Fruit fly (Drosophila melanogaster): ENCODE measurements around the gene CG34324.

Gene CG34324

DNA sequence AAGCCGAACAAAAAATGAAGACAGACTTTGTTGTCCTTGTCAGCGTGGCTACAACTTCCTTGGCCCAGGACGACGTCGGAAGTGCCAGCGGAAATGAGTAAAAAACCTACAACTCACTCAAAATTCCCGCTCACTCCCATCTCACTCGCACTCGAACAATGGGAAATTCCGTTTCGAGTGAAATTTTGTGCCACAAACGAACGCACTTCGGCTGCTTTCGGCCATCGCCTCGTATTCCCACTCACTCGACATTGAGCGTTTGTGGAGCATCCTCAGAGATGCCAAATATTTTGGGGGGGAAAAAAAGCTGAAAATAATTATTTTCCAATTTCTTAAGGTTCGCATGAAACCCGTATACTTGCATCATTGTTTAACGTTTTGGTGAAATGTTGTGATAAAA lies 12.8 kb downstream of the CG34324 start (continued):
- TF ChIP-seq tll (GFP tag; optimal IDR thresholded peaks at IDR 0.05) (no peak), ab (GFP tag; optimal IDR thresholded peaks at IDR 0.05) (no peak), hb (GFP tag; IDR thresholded peaks at IDR 0.05; ENCODE audit: partially characterized antibody) (no peak), sug (tag; optimal IDR thresholded peaks at IDR 0.05) (no peak), Bdp1 (GFP tag; optimal IDR thresholded peaks at IDR 0.05) (no peak), pb (GFP tag; optimal IDR thresholded peaks at IDR 0.05) (no peak), CG16813 (GFP tag; IDR thresholded peaks at IDR 0.05; ENCODE audit: partially characterized antibody) (no peak), Deaf1 (tag; optimal IDR thresholded peaks at IDR 0.05) (peak; percentile 84), CG1024 (GFP tag; IDR thresholded peaks at IDR 0.05) (no peak), Dll (GFP tag; IDR thresholded peaks at IDR 0.05; ENCODE audit: partially characterized antibody) (no peak), Sry-β (GFP tag; optimal IDR thresholded peaks at IDR 0.05) (peak; percentile 50)

DNA sequence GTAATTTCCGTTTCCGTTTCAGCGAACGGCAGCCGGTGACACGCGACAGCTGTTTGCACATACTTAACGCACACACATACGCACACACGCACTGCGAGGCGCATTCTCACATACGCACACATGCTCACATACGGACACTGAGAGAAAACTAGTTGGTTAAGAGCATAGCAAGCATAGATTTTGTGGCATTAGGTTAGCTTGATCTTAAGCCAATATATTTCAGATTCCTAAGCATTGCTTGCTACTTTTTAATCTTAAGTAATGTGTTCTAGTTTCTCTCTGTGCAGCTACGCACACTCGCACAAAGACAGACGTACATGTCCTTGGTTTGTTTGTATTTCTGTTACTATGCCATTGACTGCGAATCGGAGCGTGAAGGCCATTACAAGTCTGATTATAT lies 23.4 kb downstream of the CG34324 start:
- TF ChIP-seq fru (optimal IDR thresholded peaks at IDR 0.05) (no peak), CG2120 (GFP tag; optimal IDR thresholded peaks at IDR 0.05) (peak; percentile 37), Dbx (GFP tag; IDR thresholded peaks at IDR 0.05) (0 out of 3 replicates have a peak, but pooled peaks have one; percentile 11), CG12155 (GFP tag; optimal IDR thresholded peaks at IDR 0.05) (no peak), org-1 (GFP tag; optimal IDR thresholded peaks at IDR 0.05) (peak; percentile 9), CG7839 (tag; optimal IDR thresholded peaks at IDR 0.05) (peak; percentile 36), D (optimal IDR thresholded peaks at IDR 0.05) (no peak), D (GFP tag; optimal IDR thresholded peaks at IDR 0.05) (no peak), hb (GFP tag; IDR thresholded peaks at IDR 0.05; ENCODE audit: partially characterized antibody) (no peak), CG4820 (GFP tag; optimal IDR thresholded peaks at IDR 0.05) (no peak), CG13296 (GFP tag; optimal IDR thresholded peaks at IDR 0.05) (peak; percentile 2), Hmr (GFP tag; optimal IDR thresholded peaks at IDR 0.05) (peak; percentile 44), CG32532 (GFP tag; IDR thresholded peaks at IDR 0.05) (0 out of 2 replicates have a peak, but pooled peaks have one; percentile 13), caup (GFP tag; optimal IDR thresholded peaks at IDR 0.05; ENCODE audit: severe bottlenecking) (peak; percentile 1), dmrt11E (tag; optimal IDR thresholded peaks at IDR 0.05) (no peak), CG30403 (GFP tag; optimal IDR thresholded peaks at IDR 0.05) (peak; percentile 14), slbo (GFP tag; IDR thresholded peaks at IDR 0.05) (peak; percentile 53), CG12769 (tag; optimal IDR thresholded peaks at IDR 0.05) (peak; percentile 35), ci (GFP tag; IDR thresholded peaks at IDR 0.05) (0 out of 3 replicates have a peak, but pooled peaks have one; percentile 13), CG7786 (GFP tag; optimal IDR thresholded peaks at IDR 0.05) (peak; percentile 21), Hsf (GFP tag; optimal IDR thresholded peaks at IDR 0.05) (peak; percentile 4), CG3726 (GFP tag; IDR thresholded peaks at IDR 0.05) (no peak), Antp (GFP tag; optimal IDR thresholded peaks at IDR 0.05) (peak; percentile 30), ken (GFP tag; IDR thresholded peaks at IDR 0.05) (0 out of 3 replicates have a peak, but pooled peaks have one; percentile 16), H2.0 (GFP tag; IDR thresholded peaks at IDR 0.05) (no peak), CG11247 (GFP tag; IDR thresholded peaks at IDR 0.05) (peak; percentile 23; the same call in 1 of the 2 replicates), pfk (GFP tag; optimal IDR thresholded peaks at IDR 0.05) (no peak), CG13424 (tag; optimal IDR thresholded peaks at IDR 0.05) (peak; percentile 19), H15 (GFP tag; IDR thresholded peaks at IDR 0.05) (peak; percentile 27; the same call in 1 of the 3 replicates), dysf (GFP tag; IDR thresholded peaks at IDR 0.05) (0 out of 3 replicates have a peak, but pooled peaks have one; percentile 34), CG9727 (GFP tag; optimal IDR thresholded peaks at IDR 0.05) (peak; percentile 15), sens (GFP tag) (peak; percentile 46), CG31224 (GFP tag; IDR thresholded peaks at IDR 0.05) (0 out of 2 replicates have a peak, but pooled peaks have one; percentile 26), eve (GFP tag; optimal IDR thresholded peaks at IDR 0.05) (no peak), CG8290 (GFP tag; optimal IDR thresholded peaks at IDR 0.05) (no peak), CG8290 (tag; optimal IDR thresholded peaks at IDR 0.05) (peak in 1 of 2 experiments; percentile 41), Rfx (GFP tag; IDR thresholded peaks at IDR 0.05) (peak; percentile 42; the same call in 1 of the 2 replicates), Ptx1 (GFP tag; IDR thresholded peaks at IDR 0.05) (peak; percentile 11; the same call in 1 of the 2 replicates), CG11504 (tag; optimal IDR thresholded peaks at IDR 0.05) (peak; percentile 48), Med (GFP tag) (peak; percentile 86)

Measured in whole organism, embryonic.